Worm (Caenorhabditis elegans) whole organism, late embryonic: Measurements from ENCODE around the gene pho-7.

Experiments
- F13H6.1 ChIP-seq: sonication (generic microtip); optimal IDR thresholded peaks from 2 replicates; lab custom pipeline; 2016; ENCODE audit warnings: missing genetic modification characterization, missing compliant biosample characterization
- ama-1 ChIP-seq: fragments of 150-350 bp; optimal IDR thresholded peaks from 2 replicates; lab custom pipeline; 2014
- ceh-45 ChIP-seq: fragments of 200-800 bp; sonication (Bioruptor generic); IDR thresholded peaks from 2 replicates; pipeline ENCODE4 v1.3.6; 2022; ENCODE audit warnings: missing genetic modification reagents, missing genetic modification characterization, missing compliant biosample characterization
- che-1 ChIP-seq: sonication (generic microtip); optimal IDR thresholded peaks from 2 replicates; lab custom pipeline; 2016; ENCODE audit warnings: mild to moderate bottlenecking, missing genetic modification characterization, missing compliant biosample characterization
- dmd-4 ChIP-seq: sonication (generic microtip); optimal IDR thresholded peaks from 2 replicates; lab custom pipeline; 2016; ENCODE audit warnings: borderline replicate concordance, missing genetic modification characterization, missing compliant biosample characterization
- dve-1 ChIP-seq: sonication (generic microtip); optimal IDR thresholded peaks from 2 replicates; lab custom pipeline; 2017; ENCODE audit warnings: antibody characterized with exemption, mild to moderate bottlenecking, missing genetic modification characterization, missing compliant biosample characterization
- fkh-10 ChIP-seq: fragments of 150-350 bp; optimal IDR thresholded peaks from 2 replicates; lab custom pipeline; 2014; ENCODE audit warnings: missing biosample characterization, missing genetic modification reagents, missing genetic modification characterization
- lin-11 ChIP-seq: fragments of 200-800 bp; sonication (Bioruptor generic); optimal IDR thresholded peaks from 2 replicates; lab custom pipeline; 2018; ENCODE audit warnings: mild to moderate bottlenecking, missing genetic modification characterization, missing compliant biosample characterization
- syd-9 ChIP-seq: sonication (generic microtip); optimal IDR thresholded peaks from 2 replicates; lab custom pipeline; 2016; ENCODE audit warnings: mild to moderate bottlenecking, missing genetic modification characterization, moderate library complexity, missing compliant biosample characterization
- zip-5 ChIP-seq: sonication (generic microtip); optimal IDR thresholded peaks from 2 replicates; lab custom pipeline; 2016; ENCODE audit warnings: missing genetic modification characterization, missing compliant biosample characterization

ce11 chrX:10967698-10968097, 26.5 kb upstream of the pho-7 start, which contains the start of gene K09C8.9:
- TF ChIP-seq ama-1 (lab: Kevin White, UChicago) (no peak), zip-5 (tag; lab: Kevin White, UChicago) (no peak), che-1 (no peak), lin-11 (tag; lab: Kevin White, UChicago) (no peak), dve-1 (tag; lab: Kevin White, UChicago) (no peak), dmd-4 (no peak), fkh-10 (GFP tag; lab: Kevin White, UChicago) (no peak), ceh-45 (GFP tag; lab: Robert Waterston, UW) (no peak), F13H6.1 (tag; lab: Kevin White, UChicago) (no peak), syd-9 (tag; lab: Kevin White, UChicago) (no peak)
